Worm (Caenorhabditis elegans) whole organism, midembryonic: ENCODE data around the gene W03C9.6.

Source experiments
- T22C8.4 ChIP-seq: fragments of 200-800 bp; sonication (Bioruptor generic); IDR thresholded peaks from 2 replicates; pipeline ENCODE4 v1.3.6; 2022; ENCODE audit warnings: missing genetic modification characterization, missing compliant biosample characterization
- cog-1 ChIP-seq: sonication (generic microtip); optimal IDR thresholded peaks from 2 replicates; lab custom pipeline; 2016; ENCODE audit warnings: missing genetic modification characterization, missing compliant biosample characterization
- klf-2 ChIP-seq: fragments of 200-800 bp; sonication (Bioruptor generic); conservative IDR thresholded peaks from 2 replicates; pipeline ENCODE4 v1.3.6; 2022; ENCODE audit warnings: missing genetic modification reagents, missing genetic modification characterization, missing compliant biosample characterization
- med-1 ChIP-seq: sonication (generic microtip); optimal IDR thresholded peaks from 2 replicates; lab custom pipeline; 2017; ENCODE audit warnings: missing genetic modification characterization, mild to moderate bottlenecking, missing compliant biosample characterization, antibody characterized with exemption, missing genetic modification reagents; ENCODE audit not compliant: insufficient read depth
- ref-1 ChIP-seq: fragments of 200-800 bp; sonication (Bioruptor generic); conservative IDR thresholded peaks from 2 replicates; pipeline ENCODE4 v1.3.6; 2022; ENCODE audit warnings: missing genetic modification reagents, missing genetic modification characterization, missing compliant biosample characterization
- tab-1 ChIP-seq: fragments of 200-800 bp; sonication (Bioruptor generic); IDR thresholded peaks from 2 replicates; pipeline ENCODE4 v1.3.6; 2022; ENCODE audit warnings: missing genetic modification characterization, missing compliant biosample characterization
- ztf-23 ChIP-seq: fragments of 200-800 bp; sonication (Bioruptor generic); IDR thresholded peaks from 2 replicates; pipeline ENCODE4 v1.3.6; 2022; ENCODE audit warnings: missing genetic modification reagents, missing genetic modification characterization, missing compliant biosample characterization
- ztf-29 ChIP-seq: fragments of 200-800 bp; sonication (Bioruptor generic); IDR thresholded peaks from 2 replicates; pipeline ENCODE4 v1.3.6; 2022; ENCODE audit warnings: missing genetic modification reagents, missing genetic modification characterization, missing compliant biosample characterization

DNA sequence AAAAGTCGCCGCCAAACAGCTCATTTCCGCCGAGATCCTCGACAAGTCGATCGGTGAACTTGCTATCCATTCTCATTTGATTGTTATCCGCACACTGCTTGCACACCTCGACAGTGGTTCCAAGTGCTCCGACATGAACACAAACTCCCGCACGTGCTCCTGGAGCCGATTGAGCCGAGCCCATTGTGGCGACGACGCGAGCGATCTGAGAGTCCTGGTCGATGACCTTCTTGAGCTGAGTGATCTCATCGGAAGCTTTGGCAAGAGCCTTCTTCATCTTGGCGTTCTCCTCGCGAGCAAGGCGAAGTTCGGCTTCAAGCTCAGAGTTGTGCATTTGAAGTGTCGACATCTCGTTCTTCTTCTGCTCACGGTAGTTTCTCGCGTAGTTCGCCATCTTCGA is 24.2 kb downstream of the W03C9.6 start:
- no peak for TF ChIP-seq ztf-29 (GFP tag; lab: Robert Waterston, UW)
- no peak for TF ChIP-seq tab-1 (GFP tag; lab: Robert Waterston, UW)
- TF ChIP-seq klf-2, result no peak
- TF ChIP-seq ref-1, result no peak
- TF ChIP-seq T22C8.4 (GFP tag; lab: Robert Waterston, UW), result no peak
- no peak for TF ChIP-seq cog-1 (tag; lab: Kevin White, UChicago)
- no peak for TF ChIP-seq med-1
- TF ChIP-seq ztf-23 (GFP tag; lab: Robert Waterston, UW), result no peak
